Worm (Caenorhabditis elegans) whole organism, early embryonic: ENCODE data around the gene F38A6.5.
A peak's percentile ranks its signal among the peaks of the same experiment; 100 is the strongest.

Experiments used
- B0310.2 ChIP-seq: sonication (generic microtip); optimal IDR thresholded peaks from 2 replicates; lab custom pipeline; 2016; ENCODE audit warnings: mild to moderate bottlenecking, missing genetic modification characterization, missing compliant biosample characterization
- F13C5.2 ChIP-seq: sonication (generic microtip); optimal IDR thresholded peaks from 2 replicates; lab custom pipeline; 2017; ENCODE audit warnings: mild to moderate bottlenecking, missing genetic modification characterization, inconsistent platforms, missing compliant biosample characterization
- aly-1 ChIP-seq: sonication (generic microtip); optimal IDR thresholded peaks from 2 replicates; lab custom pipeline; 2016; ENCODE audit warnings: missing genetic modification characterization, missing compliant biosample characterization
- ama-1 ChIP-seq: fragments of 150-350 bp; optimal IDR thresholded peaks from 2 replicates; lab custom pipeline; 2014
- ceh-13 ChIP-seq: fragments of 200-800 bp; sonication (Bioruptor generic); optimal IDR thresholded peaks from 2 replicates; lab custom pipeline; 2018; ENCODE audit warnings: mild to moderate bottlenecking, missing genetic modification characterization, missing compliant biosample characterization
- ceh-36 ChIP-seq: sonication (generic microtip); optimal IDR thresholded peaks from 2 replicates; lab custom pipeline; 2016; ENCODE audit warnings: missing genetic modification characterization, inconsistent platforms, missing compliant biosample characterization
- ets-7 ChIP-seq: sonication (generic microtip); optimal IDR thresholded peaks from 2 replicates; lab custom pipeline; 2016; ENCODE audit warnings: missing genotype, missing genetic modification characterization, missing compliant biosample characterization
- flt-1 ChIP-seq: fragments of 200-800 bp; sonication (Bioruptor generic); IDR thresholded peaks from 2 replicates; pipeline ENCODE4 v1.3.6; 2022; ENCODE audit warnings: missing genetic modification characterization, missing compliant biosample characterization
- hmbx-1 ChIP-seq: sonication (generic microtip); optimal IDR thresholded peaks from 2 replicates; lab custom pipeline; 2016; ENCODE audit warnings: mild to moderate bottlenecking, missing genetic modification characterization, missing compliant biosample characterization
- hmg-4 ChIP-seq: fragments of 200-800 bp; sonication (Bioruptor generic); optimal IDR thresholded peaks from 2 replicates; lab custom pipeline; 2018; ENCODE audit warnings: mild to moderate bottlenecking, missing genetic modification characterization, missing compliant biosample characterization
- hnd-1 ChIP-seq: sonication (generic microtip); optimal IDR thresholded peaks from 2 replicates; lab custom pipeline; 2016; ENCODE audit warnings: missing genetic modification characterization, missing compliant biosample characterization
- pes-1 ChIP-seq: fragments of 200-800 bp; sonication (Bioruptor generic); IDR thresholded peaks from 2 replicates; pipeline ENCODE4 v1.3.6; 2022; ENCODE audit warnings: missing genetic modification reagents, missing genetic modification characterization, missing compliant biosample characterization
- scrt-1 ChIP-seq: fragments of 200-800 bp; sonication (Bioruptor generic); IDR thresholded peaks from 2 replicates; pipeline ENCODE4 v1.3.6; 2022; ENCODE audit warnings: missing genetic modification characterization, missing compliant biosample characterization
- sea-1 ChIP-seq: fragments of 200-800 bp; sonication (Bioruptor generic); conservative IDR thresholded peaks from 2 replicates; pipeline ENCODE4 v1.3.6; 2022; ENCODE audit warnings: missing genetic modification characterization, missing compliant biosample characterization
- tbx-11 ChIP-seq: fragments of 200-800 bp; sonication (Bioruptor generic); IDR thresholded peaks from 2 replicates; pipeline ENCODE4 v1.3.6; 2022; ENCODE audit warnings: missing genetic modification characterization, missing compliant biosample characterization
- tbx-37 ChIP-seq: fragments of 200-800 bp; sonication (Bioruptor generic); conservative IDR thresholded peaks from 2 replicates; pipeline ENCODE4 v1.3.6; 2022; ENCODE audit warnings: missing genetic modification reagents, missing genetic modification characterization, missing compliant biosample characterization
- tra-4 ChIP-seq: sonication (generic microtip); optimal IDR thresholded peaks from 2 replicates; lab custom pipeline; 2017; ENCODE audit warnings: missing genetic modification characterization, missing compliant biosample characterization

The F38A6.5 gene

ce11 chrV:20757255-20757654 lies 16.3 kb downstream of the F38A6.5 start:
- no peak for TF ChIP-seq ama-1 (lab: Kevin White, UChicago)
- TF ChIP-seq hnd-1 (tag; lab: Kevin White, UChicago), result no peak
- no peak for TF ChIP-seq F13C5.2 (tag; lab: Kevin White, UChicago)
- no peak for TF ChIP-seq sea-1 (GFP tag; lab: Robert Waterston, UW)
- TF ChIP-seq flt-1, result no peak
- no peak for TF ChIP-seq hmg-4 (GFP tag; lab: Kevin White, UChicago)
- TF ChIP-seq ceh-13 (GFP tag; lab: Kevin White, UChicago), result no peak
- TF ChIP-seq ets-7, result no peak
- TF ChIP-seq aly-1, result no peak
- TF ChIP-seq ceh-36 (tag; lab: Kevin White, UChicago), result no peak

ce11 chrV:20756385-20756996 lies 17.1 kb downstream of the F38A6.5 start:
- TF ChIP-seq ceh-13 (GFP tag; lab: Kevin White, UChicago), result no peak
- TF ChIP-seq hmg-4 (GFP tag; lab: Kevin White, UChicago), result no peak
- TF ChIP-seq tbx-37 (GFP tag; lab: Robert Waterston, UW), result no peak
- TF ChIP-seq ets-7, result no peak
- no peak for TF ChIP-seq tbx-11 (GFP tag; lab: Robert Waterston, UW)
- no peak for TF ChIP-seq pes-1
- no peak for TF ChIP-seq ceh-36 (tag; lab: Kevin White, UChicago)
- no peak for TF ChIP-seq ama-1 (lab: Kevin White, UChicago)

- TF ChIP-seq ceh-36 (tag; lab: Kevin White, UChicago), result no peak
- TF ChIP-seq flt-1, result no peak
- TF ChIP-seq hnd-1 (tag; lab: Kevin White, UChicago), result no peak
- no peak for TF ChIP-seq B0310.2
- no peak for TF ChIP-seq hmg-4 (GFP tag; lab: Kevin White, UChicago)
- no peak for TF ChIP-seq scrt-1
Measured at ce11 chrV:20755494-20755893, 18.1 kb downstream of the F38A6.5 start.

- TF ChIP-seq hmbx-1 (tag; lab: Kevin White, UChicago) (no peak), ama-1 (lab: Kevin White, UChicago) (no peak), hnd-1 (tag; lab: Kevin White, UChicago) (no peak), scrt-1 (no peak), aly-1 (no peak), tbx-37 (GFP tag; lab: Robert Waterston, UW) (no peak), ceh-36 (tag; lab: Kevin White, UChicago) (no peak), pes-1 (no peak), tra-4 (tag; lab: Kevin White, UChicago) (no peak)
Measured at ce11 chrV:20753838-20754503, 19.6 kb downstream of the F38A6.5 start.

- TF ChIP-seq hmbx-1 (tag; lab: Kevin White, UChicago) (no peak), tra-4 (tag; lab: Kevin White, UChicago) (no peak), B0310.2 (no peak), F13C5.2 (tag; lab: Kevin White, UChicago) (no peak)
Measured at ce11 chrV:20752609-20753102, 20.9 kb downstream of the F38A6.5 start, which contains the start of gene pha-4. Gene pha-4, plus strand, starts transcription at chrV:20753052.

DNA sequence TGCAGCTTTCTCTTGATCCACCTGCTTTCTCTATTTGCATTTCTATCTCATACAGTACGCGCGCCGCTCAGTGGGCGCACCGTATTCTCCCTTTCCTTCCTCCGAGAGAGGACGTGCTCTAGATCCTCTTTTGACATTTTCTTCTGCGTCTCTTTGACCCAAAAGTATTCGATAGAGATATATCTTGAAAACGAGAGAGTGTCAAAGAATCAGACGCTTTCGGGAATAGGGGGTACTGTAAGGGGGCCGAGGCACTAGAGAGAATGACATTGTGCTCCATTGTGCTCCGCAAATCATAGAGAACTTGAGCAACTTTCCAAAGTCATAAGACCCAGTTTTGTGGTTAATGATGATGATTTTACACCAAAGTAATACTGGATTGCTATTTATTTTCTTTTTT lies 24.4 kb downstream of the F38A6.5 start:
- no peak for TF ChIP-seq tbx-37 (GFP tag; lab: Robert Waterston, UW)
- no peak for TF ChIP-seq ceh-13 (GFP tag; lab: Kevin White, UChicago)
- TF ChIP-seq scrt-1, result no peak
- no peak for TF ChIP-seq pes-1
- no peak for TF ChIP-seq tbx-11 (GFP tag; lab: Robert Waterston, UW)
- TF ChIP-seq hmg-4 (GFP tag; lab: Kevin White, UChicago), result no peak
- TF ChIP-seq ama-1 (lab: Kevin White, UChicago), result no peak
- no peak for TF ChIP-seq aly-1
- no peak for TF ChIP-seq hnd-1 (tag; lab: Kevin White, UChicago)
- TF ChIP-seq B0310.2, result no peak
- TF ChIP-seq F13C5.2 (tag; lab: Kevin White, UChicago), result no peak
- no peak for TF ChIP-seq ceh-36 (tag; lab: Kevin White, UChicago)
- no peak for TF ChIP-seq ets-7
- TF ChIP-seq sea-1 (GFP tag; lab: Robert Waterston, UW), result no peak
- no peak for TF ChIP-seq hmbx-1 (tag; lab: Kevin White, UChicago)

- 0 out of 2 replicates have a peak, but pooled peaks have one; percentile 17 for TF ChIP-seq tbx-11 (GFP tag; lab: Robert Waterston, UW)
- TF ChIP-seq ceh-13 (GFP tag; lab: Kevin White, UChicago), result no peak
- no peak for TF ChIP-seq tra-4 (tag; lab: Kevin White, UChicago)
- no peak for TF ChIP-seq sea-1 (GFP tag; lab: Robert Waterston, UW)
Measured at ce11 chrV:20747964-20748363, 25.6 kb downstream of the F38A6.5 start.

DNA sequence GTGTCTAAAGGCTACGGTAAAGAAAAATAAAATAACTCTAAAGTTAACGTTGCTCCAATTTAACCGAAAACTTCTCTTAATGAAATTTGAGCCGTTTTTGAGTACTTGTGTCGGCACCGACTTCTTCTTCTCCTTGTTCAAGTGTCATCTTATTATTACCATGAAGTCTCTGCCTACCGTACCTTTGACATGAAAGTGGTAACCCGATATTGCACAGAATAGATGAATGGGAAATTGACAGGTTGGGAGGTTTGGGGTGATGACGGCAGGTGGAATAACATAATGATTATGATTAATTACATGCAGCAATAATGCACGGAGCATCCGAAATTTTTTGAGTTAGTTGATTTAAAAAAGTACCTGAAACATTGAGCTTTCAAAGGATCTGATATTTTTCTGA lies 26.7 kb downstream of the F38A6.5 start:
- TF ChIP-seq sea-1 (GFP tag; lab: Robert Waterston, UW) (no peak), aly-1 (no peak), ama-1 (lab: Kevin White, UChicago) (no peak), ceh-13 (GFP tag; lab: Kevin White, UChicago) (no peak), tra-4 (tag; lab: Kevin White, UChicago) (no peak), hmg-4 (GFP tag; lab: Kevin White, UChicago) (no peak), B0310.2 (no peak), pes-1 (no peak), flt-1 (no peak), F13C5.2 (tag; lab: Kevin White, UChicago) (no peak), scrt-1 (no peak), tbx-37 (GFP tag; lab: Robert Waterston, UW) (no peak), tbx-11 (GFP tag; lab: Robert Waterston, UW) (no peak), ceh-36 (tag; lab: Kevin White, UChicago) (no peak), hmbx-1 (tag; lab: Kevin White, UChicago) (no peak), ets-7 (no peak), hnd-1 (tag; lab: Kevin White, UChicago) (no peak)
